Fruit fly (Drosophila melanogaster): ENCODE results near the gene Npc2h.
A peak's percentile ranks its signal among the peaks of the same experiment; 100 is the strongest.

Gene Npc2h

dm6 chr3R:30762230-30762629 lies 16.1 kb upstream of the Npc2h start:
- peak; percentile 91 for TF ChIP-seq twi (tag; optimal IDR thresholded peaks at IDR 0.05)
- TF ChIP-seq HmgD (GFP tag; optimal IDR thresholded peaks at IDR 0.05), result no peak
- TF ChIP-seq ac (GFP tag; optimal IDR thresholded peaks at IDR 0.05), result peak; percentile 56
- TF ChIP-seq zen (tag; optimal IDR thresholded peaks at IDR 0.05), result peak; percentile 64
- peak; percentile 55 for TF ChIP-seq CG15479 (GFP tag; optimal IDR thresholded peaks at IDR 0.05)
- TF ChIP-seq D (optimal IDR thresholded peaks at IDR 0.05), result peak; percentile 78
- TF ChIP-seq D (GFP tag; optimal IDR thresholded peaks at IDR 0.05), result no peak
- TF ChIP-seq Mrtf (GFP tag; IDR thresholded peaks at IDR 0.05), result no peak
- TF ChIP-seq pros (GFP tag; optimal IDR thresholded peaks at IDR 0.05), result peak; percentile 71
- TF ChIP-seq tll (GFP tag; optimal IDR thresholded peaks at IDR 0.05), result peak in 1 of 2 experiments; percentile 98
- TF ChIP-seq Opbp (GFP tag; IDR thresholded peaks at IDR 0.05; ENCODE audit: partially characterized antibody), result no peak
- TF ChIP-seq tap (tag; optimal IDR thresholded peaks at IDR 0.05), result no peak
- TF ChIP-seq emc (GFP tag; optimal IDR thresholded peaks at IDR 0.05), result no peak

dm6 chr3R:30761140-30761539 lies 15.1 kb upstream of the Npc2h start:
- TF ChIP-seq MBD-R2 (GFP tag; IDR thresholded peaks at IDR 0.05), result no peak
- no peak for TF ChIP-seq Dip3 (GFP tag; optimal IDR thresholded peaks at IDR 0.05)
- TF ChIP-seq CG17612 (GFP tag; IDR thresholded peaks at IDR 0.05), result no peak
- TF ChIP-seq gcm2 (GFP tag; optimal IDR thresholded peaks at IDR 0.05), result no peak
- 0 out of 3 replicates have a peak, but pooled peaks have one; percentile 25 for TF ChIP-seq CG34422 (GFP tag; IDR thresholded peaks at IDR 0.05)
- no peak for TF ChIP-seq wek (GFP tag; optimal IDR thresholded peaks at IDR 0.05)
- no peak for TF ChIP-seq CG4617 (GFP tag; optimal IDR thresholded peaks at IDR 0.05; ENCODE audit: borderline replicate concordance)
- TF ChIP-seq Six4 (GFP tag; optimal IDR thresholded peaks at IDR 0.05), result peak; percentile 36
- no peak for TF ChIP-seq zfh2 (GFP tag; optimal IDR thresholded peaks at IDR 0.05)
- TF ChIP-seq CG18262 (tag; optimal IDR thresholded peaks at IDR 0.05), result peak; percentile 79
- TF ChIP-seq bowl (GFP tag; IDR thresholded peaks at IDR 0.05), result no peak
- TF ChIP-seq Antp (GFP tag; optimal IDR thresholded peaks at IDR 0.05), result peak; percentile 25
- TF ChIP-seq CG12659 (GFP tag; optimal IDR thresholded peaks at IDR 0.05), result peak; percentile 13
- TF ChIP-seq CG2116 (GFP tag; optimal IDR thresholded peaks at IDR 0.05), result peak; percentile 5
- no peak for TF ChIP-seq br (optimal IDR thresholded peaks at IDR 0.05)
- peak; percentile 11; the same call in 1 of the 2 replicates for TF ChIP-seq Rfx (GFP tag; IDR thresholded peaks at IDR 0.05)
- TF ChIP-seq CG4730 (GFP tag; IDR thresholded peaks at IDR 0.05), result no peak
- TF ChIP-seq D (optimal IDR thresholded peaks at IDR 0.05), result no peak
- peak; percentile 55 for TF ChIP-seq D (GFP tag; optimal IDR thresholded peaks at IDR 0.05)
- TF ChIP-seq tin (GFP tag; optimal IDR thresholded peaks at IDR 0.05), result peak; percentile 58
- TF ChIP-seq CG6854 (GFP tag; optimal IDR thresholded peaks at IDR 0.05), result no peak
- TF ChIP-seq CG11723 (GFP tag; optimal IDR thresholded peaks at IDR 0.05), result peak; percentile 13
- peak; percentile 39 to 69 for TF ChIP-seq chif (GFP tag; optimal IDR thresholded peaks at IDR 0.05)
- TF ChIP-seq CG17829 (tag; optimal IDR thresholded peaks at IDR 0.05), result peak; percentile 63
- no peak for TF ChIP-seq pan (optimal IDR thresholded peaks at IDR 0.05)
- TF ChIP-seq pan (GFP tag; optimal IDR thresholded peaks at IDR 0.05 in 1 of 2, IDR thresholded peaks at IDR 0.05 in 1 of 2), result peak in 1 of 2 experiments; percentile 33
- TF ChIP-seq Rx (GFP tag; IDR thresholded peaks at IDR 0.05), result peak; percentile 34; the same call in 1 of the 2 replicates
- no peak for TF ChIP-seq Hand (GFP tag; optimal IDR thresholded peaks at IDR 0.05)
- no peak for TF ChIP-seq CG14014 (GFP tag; IDR thresholded peaks at IDR 0.05)
- TF ChIP-seq Atf6 (GFP tag; IDR thresholded peaks at IDR 0.05), result no peak
- peak; percentile 22 for TF ChIP-seq lbe (GFP tag; optimal IDR thresholded peaks at IDR 0.05)
- peak; percentile 54; the same call in 1 of the 3 replicates for TF ChIP-seq ci (GFP tag; IDR thresholded peaks at IDR 0.05)
- peak; percentile 37 for TF ChIP-seq CG3407 (GFP tag; optimal IDR thresholded peaks at IDR 0.05)
- no peak for TF ChIP-seq D19B (GFP tag; optimal IDR thresholded peaks at IDR 0.05)
- no peak for TF ChIP-seq CG12942 (GFP tag; optimal IDR thresholded peaks at IDR 0.05)
- 0 out of 3 replicates have a peak, but pooled peaks have one; percentile 18 for TF ChIP-seq CG7357 (GFP tag; IDR thresholded peaks at IDR 0.05)
- no peak for TF ChIP-seq tna (GFP tag; IDR thresholded peaks at IDR 0.05; ENCODE audit: partially characterized antibody)
- no peak for TF ChIP-seq Dp (GFP tag; optimal IDR thresholded peaks at IDR 0.05)
- peak; percentile 38 for TF ChIP-seq odd (GFP tag; optimal IDR thresholded peaks at IDR 0.05)
- TF ChIP-seq ato (GFP tag; IDR thresholded peaks at IDR 0.05; ENCODE audit: partially characterized antibody), result no peak

Measured in whole organism, embryonic.